Fruit fly (Drosophila melanogaster) whole organism, embryonic: Measurements from ENCODE around the gene CG10300.
A peak's percentile ranks its signal among the peaks of the same experiment; 100 is the strongest.

Source experiments
- Antp ChIP-seq: fragments of 200-800 bp; sonication (Bioruptor generic); optimal IDR thresholded peaks from 3 replicates; lab custom pipeline; 2016; ENCODE audit warnings: missing biosample characterization, missing genetic modification characterization
- Asciz ChIP-seq: fragments of 200-800 bp; sonication (Bioruptor generic); optimal IDR thresholded peaks from 2 replicates; lab custom pipeline; 2017; ENCODE audit warnings: missing biosample characterization, mild to moderate bottlenecking, missing genetic modification characterization, missing genetic modification reagents
- Bgb ChIP-seq: fragments of 200-800 bp; sonication (Bioruptor generic); IDR thresholded peaks from 2 replicates; pipeline ENCODE4 v1.3.6; 2022; ENCODE audit warnings: missing biosample characterization, missing genetic modification characterization; ENCODE audit not compliant: partially characterized antibody
- CG11696 ChIP-seq: fragments of 200-800 bp; sonication (Bioruptor generic); IDR thresholded peaks from 2 replicates; pipeline ENCODE4 v1.3.6; 2022; ENCODE audit warnings: missing biosample characterization, missing genetic modification characterization
- CG13624 ChIP-seq: fragments of 200-800 bp; sonication (Bioruptor generic); optimal IDR thresholded peaks from 2 replicates; lab custom pipeline; 2016; ENCODE audit warnings: missing biosample characterization, missing genetic modification characterization
- CG14860 ChIP-seq: fragments of 200-800 bp; sonication (Bioruptor generic); IDR thresholded peaks from 3 replicates; pipeline ENCODE4 v1.3.6; 2022; ENCODE audit warnings: missing biosample characterization, missing genetic modification characterization; ENCODE audit not compliant: partially characterized antibody
- CG1792 ChIP-seq: fragments of 200-800 bp; sonication (Bioruptor generic); optimal IDR thresholded peaks from 2 replicates; lab custom pipeline; 2016; ENCODE audit warnings: missing biosample characterization, missing genetic modification characterization
- CG18476 ChIP-seq: fragments of 200-800 bp; sonication (Bioruptor generic); optimal IDR thresholded peaks from 2 replicates; lab custom pipeline; 2016; ENCODE audit warnings: missing biosample characterization, mild to moderate bottlenecking, missing genetic modification characterization
- CG2116 ChIP-seq: fragments of 200-800 bp; sonication (Bioruptor generic); optimal IDR thresholded peaks from 3 replicates; lab custom pipeline; 2018; ENCODE audit warnings: missing biosample characterization, mild to moderate bottlenecking, missing genetic modification characterization
- CG2120 ChIP-seq: fragments of 200-800 bp; sonication (Bioruptor generic); optimal IDR thresholded peaks from 3 replicates; lab custom pipeline; 2016; ENCODE audit warnings: missing biosample characterization, missing genetic modification characterization
- CG2199 ChIP-seq: fragments of 200-800 bp; sonication (Bioruptor generic); IDR thresholded peaks from 3 replicates; pipeline ENCODE4 v1.3.6; 2022; ENCODE audit warnings: missing biosample characterization, missing genetic modification characterization
- CG2889 ChIP-seq: fragments of 200-800 bp; sonication (Bioruptor generic); IDR thresholded peaks from 3 replicates; pipeline ENCODE4 v1.3.6; 2022; ENCODE audit warnings: missing biosample characterization, missing genetic modification characterization
- CG30020 ChIP-seq: fragments of 200-800 bp; optimal IDR thresholded peaks from 2 replicates; lab custom pipeline; 2019; ENCODE audit warnings: missing biosample characterization, mild to moderate bottlenecking, missing genetic modification characterization, moderate library complexity
- CG3847 ChIP-seq: fragments of 200-800 bp; sonication (Bioruptor generic); IDR thresholded peaks from 2 replicates; pipeline ENCODE4 v1.3.6; 2022; ENCODE audit warnings: missing biosample characterization, missing genetic modification characterization
- CG7963 ChIP-seq: fragments of 200-800 bp; sonication (Bioruptor generic); IDR thresholded peaks from 3 replicates; pipeline ENCODE4 v1.3.6; 2022; ENCODE audit warnings: missing biosample characterization, missing genetic modification characterization; ENCODE audit not compliant: partially characterized antibody
- CG9437 ChIP-seq: fragments of 200-800 bp; sonication (Bioruptor generic); optimal IDR thresholded peaks from 2 replicates; lab custom pipeline; 2018; ENCODE audit warnings: missing biosample characterization, mild to moderate bottlenecking, missing genetic modification characterization
- CG9727 ChIP-seq: fragments of 200-800 bp; sonication (Bioruptor generic); optimal IDR thresholded peaks from 3 replicates; lab custom pipeline; 2017; ENCODE audit warnings: missing biosample characterization, mild to moderate bottlenecking, missing genetic modification characterization
- Dad ChIP-seq: fragments of 200-800 bp; sonication (Bioruptor generic); optimal IDR thresholded peaks from 3 replicates; lab custom pipeline; 2016; ENCODE audit warnings: missing biosample characterization, missing genetic modification characterization
- Dip2 ChIP-seq: fragments of 200-800 bp; sonication (Bioruptor generic); IDR thresholded peaks from 2 replicates; pipeline ENCODE4 v1.3.6; 2022; ENCODE audit warnings: missing biosample characterization, missing genetic modification characterization
- Dll ChIP-seq: fragments of 200-800 bp; sonication (Bioruptor generic); IDR thresholded peaks from 4 replicates; pipeline ENCODE4 v1.3.6; 2022; ENCODE audit warnings: missing biosample characterization, missing genetic modification characterization; ENCODE audit not compliant: partially characterized antibody
- Eip74EF ChIP-seq, 2 experiments: fragments of 200-800 bp in 1 of 2; fragments of >200 bp in 1 of 2; sonication (Bioruptor generic) in 1 of 2; optimal IDR thresholded peaks; 2 replicates each; lab custom pipeline; 2017 to 2019; ENCODE audit warnings: missing biosample characterization in 2 of 2, missing genetic modification characterization in 2 of 2, mild to moderate bottlenecking in 1 of 2, moderate library complexity in 1 of 2
- Hmr ChIP-seq: fragments of 200-800 bp; sonication (Bioruptor generic); optimal IDR thresholded peaks from 3 replicates; lab custom pipeline; 2017; ENCODE audit warnings: mild to moderate bottlenecking, missing biosample characterization, missing genetic modification reagents, missing genetic modification characterization
- Hmx ChIP-seq: fragments of 200-800 bp; sonication (Bioruptor generic); optimal IDR thresholded peaks from 2 replicates; lab custom pipeline; 2016; ENCODE audit warnings: missing biosample characterization, missing genetic modification characterization
- Hr78 ChIP-seq, 2 experiments: fragments of 200-800 bp in 1 of 2; fragments of >200 bp in 1 of 2; sonication (Bioruptor generic) in 1 of 2; optimal IDR thresholded peaks; 2 replicates each; lab custom pipeline; 2017 to 2019; ENCODE audit warnings: missing biosample characterization in 2 of 2, missing genetic modification characterization in 2 of 2, mild to moderate bottlenecking in 1 of 2, moderate library complexity in 1 of 2
- Lim3 ChIP-seq: fragments of 200-800 bp; sonication (Bioruptor generic); IDR thresholded peaks from 2 replicates; pipeline ENCODE4 v1.3.6; 2022; ENCODE audit warnings: missing biosample characterization, missing genetic modification characterization
- Six4 ChIP-seq: fragments of 200-800 bp; sonication (Bioruptor generic); optimal IDR thresholded peaks from 2 replicates; lab custom pipeline; 2016; ENCODE audit warnings: missing biosample characterization, missing genetic modification characterization
- Ssrp ChIP-seq: fragments of 200-800 bp; sonication (Bioruptor generic); optimal IDR thresholded peaks from 2 replicates; lab custom pipeline; 2018; ENCODE audit warnings: missing biosample characterization, mild to moderate bottlenecking, missing genetic modification characterization, moderate library complexity
- abd-A ChIP-seq: fragments of 200-800 bp; sonication (Bioruptor generic); optimal IDR thresholded peaks from 3 replicates; lab custom pipeline; 2019; ENCODE audit warnings: missing biosample characterization, mild to moderate bottlenecking, missing genetic modification characterization, moderate library complexity
- dysf ChIP-seq: fragments of 200-800 bp; sonication (Bioruptor generic); IDR thresholded peaks from 3 replicates; pipeline ENCODE4 v1.3.6; 2022; ENCODE audit warnings: missing biosample characterization, missing genetic modification characterization
- eve ChIP-seq, 2 experiments: fragments of >200 bp; optimal IDR thresholded peaks; 2 replicates each; lab custom pipeline; 2017; ENCODE audit warnings: missing biosample characterization in 2 of 2, missing genetic modification characterization in 2 of 2
- ewg ChIP-seq: fragments of 200-800 bp; sonication (Bioruptor generic); optimal IDR thresholded peaks from 3 replicates; lab custom pipeline; 2017; ENCODE audit warnings: mild to moderate bottlenecking, missing biosample characterization, missing genetic modification reagents, missing genetic modification characterization
- fu2 ChIP-seq: fragments of 200-800 bp; sonication (Bioruptor generic); optimal IDR thresholded peaks from 2 replicates; lab custom pipeline; 2016; ENCODE audit warnings: missing biosample characterization, missing genetic modification characterization
- gsb ChIP-seq: fragments of 200-800 bp; sonication (Bioruptor generic); IDR thresholded peaks from 2 replicates; pipeline ENCODE4 v1.3.6; 2022; ENCODE audit warnings: missing biosample characterization, missing genetic modification characterization
- hkb ChIP-seq, 2 experiments: fragments of 200-800 bp in 1 of 2; fragments of >200 bp in 1 of 2; sonication (Bioruptor generic) in 1 of 2; IDR thresholded peaks in 1 of 2; optimal IDR thresholded peaks in 1 of 2; 2 replicates each; pipeline versions ENCODE4 v1.3.6 to Lab custom; 2017 to 2022; ENCODE audit warnings: missing biosample characterization in 1 of 2, missing genetic modification characterization in 1 of 2
- jing ChIP-seq: fragments of 200-800 bp; sonication (Bioruptor generic); optimal IDR thresholded peaks from 2 replicates; lab custom pipeline; 2018; ENCODE audit warnings: missing biosample characterization, mild to moderate bottlenecking, missing genetic modification characterization
- kay ChIP-seq: fragments of 200-800 bp; sonication (Bioruptor generic); optimal IDR thresholded peaks from 2 replicates; lab custom pipeline; 2016; ENCODE audit warnings: missing biosample characterization, missing genetic modification characterization
- kni ChIP-seq: fragments of 200-800 bp; sonication (Bioruptor generic); optimal IDR thresholded peaks from 3 replicates; lab custom pipeline; 2017; ENCODE audit warnings: mild to moderate bottlenecking, missing biosample characterization, missing genetic modification reagents, missing genetic modification characterization
- lov ChIP-seq, 2 experiments: fragments of 200-800 bp in 1 of 2; fragments of >200 bp in 1 of 2; sonication (Bioruptor generic) in 1 of 2; IDR thresholded peaks in 1 of 2; optimal IDR thresholded peaks in 1 of 2; 2 replicates in 1 of 2; 3 replicates in 1 of 2; pipeline versions ENCODE4 v1.3.6 to Lab custom; 2017 to 2022; ENCODE audit warnings: missing biosample characterization in 1 of 2, missing genetic modification characterization in 1 of 2
- nom ChIP-seq: fragments of 200-800 bp; sonication (Bioruptor generic); optimal IDR thresholded peaks from 2 replicates; lab custom pipeline; 2017; ENCODE audit warnings: missing biosample characterization, missing genetic modification characterization, mild to moderate bottlenecking, moderate library complexity, missing genetic modification reagents
- onecut ChIP-seq: fragments of 200-800 bp; sonication (Bioruptor generic); IDR thresholded peaks from 2 replicates; pipeline ENCODE4 v1.3.6; 2022; ENCODE audit warnings: missing biosample characterization, missing genetic modification characterization
- prd ChIP-seq, 3 experiments: fragments of >200 bp in 2 of 3; fragments of 200-800 bp in 1 of 3; sonication (Bioruptor generic) in 1 of 3; optimal IDR thresholded peaks in 2 of 3; IDR thresholded peaks in 1 of 3; 2 replicates in 2 of 3; 3 replicates in 1 of 3; pipeline versions ENCODE4 v1.3.6 to Lab custom; 2017 to 2022; ENCODE audit warnings: missing biosample characterization in 1 of 3, missing genetic modification characterization in 1 of 3
- pros ChIP-seq: fragments of 200-800 bp; sonication (Bioruptor generic); optimal IDR thresholded peaks from 3 replicates; lab custom pipeline; 2019; ENCODE audit warnings: missing biosample characterization, mild to moderate bottlenecking, missing genetic modification characterization, moderate library complexity
- pum ChIP-seq: fragments of 200-800 bp; sonication (Bioruptor generic); optimal IDR thresholded peaks from 2 replicates; lab custom pipeline; 2016; ENCODE audit warnings: missing biosample characterization, missing genetic modification characterization
- unpg ChIP-seq: fragments of 200-800 bp; sonication (Bioruptor generic); optimal IDR thresholded peaks from 3 replicates; lab custom pipeline; 2018; ENCODE audit warnings: missing biosample characterization, mild to moderate bottlenecking, missing genetic modification characterization, moderate library complexity
- usp ChIP-seq: fragments of >200 bp; optimal IDR thresholded peaks from 2 replicates; lab custom pipeline; 2017; ENCODE audit warnings: missing biosample characterization, missing genetic modification characterization
- vnd ChIP-seq: fragments of 200-800 bp; sonication (Bioruptor generic); IDR thresholded peaks from 3 replicates; pipeline ENCODE4 v1.3.6; 2022; ENCODE audit warnings: missing biosample characterization, missing genetic modification characterization; ENCODE audit not compliant: partially characterized antibody
- zfh1 ChIP-seq: fragments of 200-800 bp; sonication (Bioruptor generic); IDR thresholded peaks from 3 replicates; pipeline ENCODE4 v1.3.6; 2022; ENCODE audit warnings: missing biosample characterization, missing genetic modification characterization

CG10300 gene

DNA sequence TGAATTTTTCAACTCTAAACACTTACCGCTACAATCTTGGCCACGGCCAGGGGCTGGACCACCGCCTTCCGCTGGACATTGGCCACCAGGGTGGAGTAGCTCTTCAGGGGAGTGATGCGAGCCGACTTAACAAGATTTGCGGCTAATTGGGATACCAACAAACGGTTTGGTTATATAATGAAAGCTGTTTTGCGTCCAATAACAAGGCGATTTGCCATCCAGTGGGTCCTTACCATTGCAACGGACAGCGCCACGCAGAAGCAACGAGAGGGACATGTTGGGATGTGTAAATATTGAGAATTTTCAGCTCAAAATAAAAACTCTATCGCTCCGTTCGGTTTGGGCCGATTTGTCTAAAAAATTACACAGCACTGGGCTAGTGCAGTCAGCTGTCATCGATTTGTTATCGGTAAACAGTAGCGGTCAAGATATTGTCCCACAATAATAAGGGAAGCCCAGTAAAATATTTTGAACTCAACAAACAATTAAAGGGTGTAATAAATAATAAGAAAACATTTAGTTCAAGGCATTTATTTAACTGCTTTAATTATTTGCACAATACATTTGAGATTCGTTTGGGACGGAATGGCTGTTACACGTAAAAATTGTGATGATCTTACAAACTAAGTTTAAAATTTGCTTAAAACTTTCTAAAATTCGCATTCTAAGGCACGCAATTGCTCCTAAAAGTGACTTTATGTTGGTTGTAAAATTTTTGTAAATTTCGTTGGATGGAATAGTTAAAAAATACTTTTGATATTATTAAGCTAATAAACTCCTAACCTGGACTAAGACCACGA, 49.1 kb downstream of the CG10300 start, which contains the start of gene SdhD (continued):
- peak; percentile 15 for TF ChIP-seq CG13624 (GFP tag; lab: Kevin White, UChicago)
- TF ChIP-seq jing (GFP tag; lab: Kevin White, UChicago) = no peak
- no peak for TF ChIP-seq prd (optimal IDR thresholded peaks at IDR 0.05; lab: Kevin White, UChicago)
- no peak for TF ChIP-seq prd (GFP tag; IDR thresholded peaks at IDR 0.05; lab: Robert Waterston, UW)
- TF ChIP-seq Antp = no peak
- TF ChIP-seq zfh1 = no peak
- no peak for TF ChIP-seq CG2889 (GFP tag; lab: Robert Waterston, UW)
- no peak for TF ChIP-seq pros (GFP tag; lab: Kevin White, UChicago)
- no peak for TF ChIP-seq Eip74EF (GFP tag; optimal IDR thresholded peaks at IDR 0.05; lab: Kevin White, UChicago)
- TF ChIP-seq CG2199 (GFP tag; lab: Robert Waterston, UW) = no peak
- no peak for TF ChIP-seq fu2 (GFP tag; lab: Kevin White, UChicago)
- no peak for TF ChIP-seq Dad (GFP tag; lab: Kevin White, UChicago)
- no peak for TF ChIP-seq CG18476 (GFP tag; lab: Kevin White, UChicago)
- 0 out of 2 replicates have a peak, but pooled peaks have one; percentile 25 for TF ChIP-seq CG3847 (GFP tag; lab: Robert Waterston, UW)
- no peak for TF ChIP-seq CG9437
- TF ChIP-seq CG11696 (GFP tag; lab: Robert Waterston, UW) = no peak
- no peak for TF ChIP-seq Hmx (GFP tag; lab: Kevin White, UChicago)
- TF ChIP-seq pum (GFP tag; lab: Kevin White, UChicago) = no peak
- no peak for TF ChIP-seq CG1792 (GFP tag; lab: Kevin White, UChicago)
- no peak for TF ChIP-seq hkb (optimal IDR thresholded peaks at IDR 0.05; lab: Kevin White, UChicago)
- no peak for TF ChIP-seq hkb (GFP tag; IDR thresholded peaks at IDR 0.05; lab: Robert Waterston, UW)
- TF ChIP-seq CG14860 (GFP tag; lab: Robert Waterston, UW) = 0 out of 3 replicates have a peak, but pooled peaks have one; percentile 7
- no peak for TF ChIP-seq Hr78 (GFP tag; optimal IDR thresholded peaks at IDR 0.05; lab: Kevin White, UChicago)
- TF ChIP-seq eve (GFP tag; optimal IDR thresholded peaks at IDR 0.05; lab: Kevin White, UChicago) = no peak
- no peak for TF ChIP-seq dysf (GFP tag; lab: Robert Waterston, UW)
- TF ChIP-seq kni (GFP tag; lab: Kevin White, UChicago) = no peak
- TF ChIP-seq abd-A (tag; lab: Kevin White, UChicago) = no peak
- peak; percentile 61 for TF ChIP-seq CG2120
- TF ChIP-seq CG30020 (tag; lab: Kevin White, UChicago) = peak; percentile 20
- no peak for TF ChIP-seq gsb (GFP tag; lab: Robert Waterston, UW)
- TF ChIP-seq unpg = peak; percentile 6
- no peak for TF ChIP-seq Six4 (GFP tag; lab: Kevin White, UChicago)
- peak; percentile 48; the same call in 1 of the 2 replicates for TF ChIP-seq onecut (GFP tag; lab: Robert Waterston, UW)
- peak; percentile 30 for TF ChIP-seq Hmr (GFP tag; lab: Kevin White, UChicago)
- TF ChIP-seq Dll (GFP tag; lab: Robert Waterston, UW) = peak; percentile 55; the same call in 1 of the 4 replicates
- no peak for TF ChIP-seq vnd
- no peak for TF ChIP-seq Ssrp (tag; lab: Kevin White, UChicago)
- no peak for TF ChIP-seq ewg (GFP tag; lab: Kevin White, UChicago)
- TF ChIP-seq nom (GFP tag; lab: Kevin White, UChicago) = no peak
- no peak for TF ChIP-seq kay
- TF ChIP-seq Lim3 (GFP tag; lab: Robert Waterston, UW) = no peak
- TF ChIP-seq lov (optimal IDR thresholded peaks at IDR 0.05; lab: Kevin White, UChicago) = no peak
- TF ChIP-seq lov (GFP tag; IDR thresholded peaks at IDR 0.05; lab: Robert Waterston, UW) = no peak
- TF ChIP-seq CG2116 (GFP tag; lab: Kevin White, UChicago) = peak; percentile 21
- no peak for TF ChIP-seq Asciz
- peak; percentile 66 for TF ChIP-seq Bgb (GFP tag; lab: Robert Waterston, UW)
- TF ChIP-seq CG9727 (GFP tag; lab: Kevin White, UChicago) = no peak
- no peak for TF ChIP-seq usp (GFP tag; lab: Kevin White, UChicago)
- TF ChIP-seq Dip2 (GFP tag; lab: Robert Waterston, UW) = no peak
- 0 out of 3 replicates have a peak, but pooled peaks have one; percentile 54 for TF ChIP-seq CG7963 (GFP tag; lab: Robert Waterston, UW)
